3 worm cellular contexts compared by ENCODE assay signal in genomic region chrV:5032176-5032575, ce11.
TF ChIP-seq lines count a peak whose summit lies in the region.

No protein-coding gene starts in this region.

TF ChIP-seq in whole organism, L1 larva, 84 proteins besides CTCF, POLR2A, EP300 and RAD21 (continued from another document):
- no peak for TF ChIP-seq unc-62 (GFP tag; optimal IDR thresholded peaks at IDR 0.05; lab: Kevin White, UChicago)
- no peak for TF ChIP-seq fkh-10 (GFP tag; optimal IDR thresholded peaks at IDR 0.05; lab: Kevin White, UChicago)
- no peak for TF ChIP-seq F16B12.6 (tag; optimal IDR thresholded peaks at IDR 0.05; lab: Kevin White, UChicago)
- no peak for TF ChIP-seq lin-39 (tag; optimal IDR thresholded peaks at IDR 0.05; lab: Kevin White, UChicago)
- TF ChIP-seq irx-1 (tag; optimal IDR thresholded peaks at IDR 0.05; lab: Kevin White, UChicago) = no peak
- TF ChIP-seq nhr-90 (tag; optimal IDR thresholded peaks at IDR 0.05; lab: Kevin White, UChicago; ENCODE audit: poor library complexity) = no peak
- no peak for TF ChIP-seq nhr-47 (tag; optimal IDR thresholded peaks at IDR 0.05; lab: Kevin White, UChicago)
- peak; percentile 69 for TF ChIP-seq lin-14 (GFP tag; optimal IDR thresholded peaks at IDR 0.05; lab: Kevin White, UChicago)
- no peak for TF ChIP-seq grh-1 (GFP tag; IDR thresholded peaks at IDR 0.05; lab: Robert Waterston, UW)
- TF ChIP-seq lin-35 (GFP tag; optimal IDR thresholded peaks at IDR 0.05; lab: Kevin White, UChicago) = peak in 1 of 2 experiments; percentile 41
- peak; percentile 7 for TF ChIP-seq tbx-2 (tag; optimal IDR thresholded peaks at IDR 0.05; lab: Kevin White, UChicago)
- no peak for TF ChIP-seq fos-1 (tag; optimal IDR thresholded peaks at IDR 0.05; lab: Kevin White, UChicago)
- no peak for TF ChIP-seq sox-4 (tag; optimal IDR thresholded peaks at IDR 0.05; lab: Kevin White, UChicago)
- TF ChIP-seq nhr-20 (tag; optimal IDR thresholded peaks at IDR 0.05; lab: Kevin White, UChicago) = peak; percentile 42
- no peak for TF ChIP-seq nhr-12 (tag; optimal IDR thresholded peaks at IDR 0.05; lab: Kevin White, UChicago)
- no peak for TF ChIP-seq vab-15 (tag; optimal IDR thresholded peaks at IDR 0.05; lab: Kevin White, UChicago)
- peak; percentile 4 to 16 for TF ChIP-seq efl-1 (optimal IDR thresholded peaks at IDR 0.05; lab: Kevin White, UChicago)
- TF ChIP-seq efl-1 (GFP tag; optimal IDR thresholded peaks at IDR 0.05 in 1 of 2; lab: Kevin White, UChicago) = no peak
- TF ChIP-seq tlp-1 (tag; optimal IDR thresholded peaks at IDR 0.05; lab: Kevin White, UChicago) = no peak
- TF ChIP-seq dpl-1 (GFP tag; optimal IDR thresholded peaks at IDR 0.05; lab: Kevin White, UChicago) = peak in 2 of 3 experiments; percentile 14 to 27
- peak in 1 of 6 experiments; percentile 42 for TF ChIP-seq elt-3 (tag; optimal IDR thresholded peaks at IDR 0.05; lab: Kevin White, UChicago)
- no peak for TF ChIP-seq alr-1 (tag; optimal IDR thresholded peaks at IDR 0.05; lab: Kevin White, UChicago; ENCODE audit: borderline replicate concordance)
- TF ChIP-seq isw-1 (GFP tag; IDR thresholded peaks at IDR 0.05; lab: Robert Waterston, UW) = no peak
- TF ChIP-seq ces-1 (GFP tag; optimal IDR thresholded peaks at IDR 0.05; lab: Kevin White, UChicago) = no peak
- TF ChIP-seq C04F5.9 (tag; optimal IDR thresholded peaks at IDR 0.05; lab: Kevin White, UChicago) = no peak
- TF ChIP-seq nhr-71 (tag; optimal IDR thresholded peaks at IDR 0.05; lab: Kevin White, UChicago) = peak; percentile 57
- no peak for TF ChIP-seq nhr-237 (tag; optimal IDR thresholded peaks at IDR 0.05; lab: Kevin White, UChicago)
- TF ChIP-seq blmp-1 (tag; optimal IDR thresholded peaks at IDR 0.05; lab: Kevin White, UChicago) = peak; percentile 29
- no peak for TF ChIP-seq unc-98 (GFP tag; IDR thresholded peaks at IDR 0.05; lab: Robert Waterston, UW)
- no peak for TF ChIP-seq unc-86 (tag; optimal IDR thresholded peaks at IDR 0.05; lab: Kevin White, UChicago)

TF ChIP-seq in whole organism, L3 larva, 47 proteins besides CTCF, POLR2A, EP300 and RAD21 (continued from another document):
- TF ChIP-seq egl-5 (tag; optimal IDR thresholded peaks at IDR 0.05; lab: Kevin White, UChicago) (no peak), mml-1 (tag; optimal IDR thresholded peaks at IDR 0.05; lab: Kevin White, UChicago) (peak; percentile 58), pqm-1 (tag; optimal IDR thresholded peaks at IDR 0.05; lab: Kevin White, UChicago) (peak; percentile 41), unc-62 (GFP tag; optimal IDR thresholded peaks at IDR 0.05; lab: Kevin White, UChicago) (no peak), mdl-1 (tag; optimal IDR thresholded peaks at IDR 0.05; lab: Kevin White, UChicago) (peak; percentile 68), nhr-77 (tag; optimal IDR thresholded peaks at IDR 0.05; lab: Kevin White, UChicago) (no peak), tbx-2 (tag; optimal IDR thresholded peaks at IDR 0.05; lab: Kevin White, UChicago) (no peak), aly-2 (tag; optimal IDR thresholded peaks at IDR 0.05; lab: Kevin White, UChicago) (no peak), elt-1 (tag; optimal IDR thresholded peaks at IDR 0.05; lab: Kevin White, UChicago) (no peak), ztf-11 (tag; optimal IDR thresholded peaks at IDR 0.05; lab: Kevin White, UChicago) (no peak), daf-12 (tag; optimal IDR thresholded peaks at IDR 0.05; lab: Kevin White, UChicago) (no peak), nhr-43 (tag; optimal IDR thresholded peaks at IDR 0.05; lab: Kevin White, UChicago; ENCODE audit: poor library complexity, severe bottlenecking) (no peak), ZK546.5 (tag; optimal IDR thresholded peaks at IDR 0.05; lab: Kevin White, UChicago) (no peak), ceh-16 (tag; optimal IDR thresholded peaks at IDR 0.05; lab: Kevin White, UChicago) (no peak), sea-2 (GFP tag; optimal IDR thresholded peaks at IDR 0.05; lab: Kevin White, UChicago) (no peak), skn-1 (tag; optimal IDR thresholded peaks at IDR 0.05; lab: Kevin White, UChicago) (no peak), nhr-67 (tag; optimal IDR thresholded peaks at IDR 0.05; lab: Kevin White, UChicago) (no peak), lin-15B (tag; optimal IDR thresholded peaks at IDR 0.05; lab: Kevin White, UChicago) (no peak), nhr-25 (tag; optimal IDR thresholded peaks at IDR 0.05; lab: Kevin White, UChicago) (no peak), ztf-4 (tag; optimal IDR thresholded peaks at IDR 0.05; lab: Kevin White, UChicago) (no peak), lin-39 (tag; optimal IDR thresholded peaks at IDR 0.05; lab: Kevin White, UChicago) (peak; percentile 0), egl-27 (tag; optimal IDR thresholded peaks at IDR 0.05; lab: Kevin White, UChicago) (no peak), jun-1 (tag; optimal IDR thresholded peaks at IDR 0.05; lab: Kevin White, UChicago) (no peak), elt-2 (tag; optimal IDR thresholded peaks at IDR 0.05; lab: Kevin White, UChicago) (peak; percentile 48), nhr-237 (tag; optimal IDR thresholded peaks at IDR 0.05; lab: Kevin White, UChicago) (no peak), fos-1 (tag; optimal IDR thresholded peaks at IDR 0.05; lab: Kevin White, UChicago) (no peak), snpc-4 (tag; optimal IDR thresholded peaks at IDR 0.05; lab: Kevin White, UChicago) (no peak), R02D3.7 (tag; optimal IDR thresholded peaks at IDR 0.05; lab: Kevin White, UChicago) (no peak), unc-39 (tag; optimal IDR thresholded peaks at IDR 0.05; lab: Kevin White, UChicago) (no peak)

TF ChIP-seq in whole organism, L4 larva, 104 proteins besides CTCF, POLR2A, EP300 and RAD21 (continued from another document):
- TF ChIP-seq daf-16 (GFP tag; optimal IDR thresholded peaks at IDR 0.05; lab: Kevin White, UChicago) (no peak), daf-16 (tag; optimal IDR thresholded peaks at IDR 0.05; lab: Kevin White, UChicago) (peak; percentile 84), aha-1 (tag; lab: Kevin White, UChicago) (peak; percentile 39), snpc-1.2 (GFP tag; IDR thresholded peaks at IDR 0.05; lab: Robert Waterston, UW) (no peak), hif-1 (tag; optimal IDR thresholded peaks at IDR 0.05; lab: Kevin White, UChicago) (peak in 1 of 2 experiments; percentile 43), F26F4.8 (GFP tag; conservative IDR thresholded peaks at IDR 0.05; lab: Robert Waterston, UW) (no peak), mxl-3 (GFP tag; optimal IDR thresholded peaks at IDR 0.05; lab: Kevin White, UChicago) (peak; percentile 2), ztf-7 (tag; optimal IDR thresholded peaks at IDR 0.05; lab: Kevin White, UChicago) (no peak), Y48G9A.11 (GFP tag; IDR thresholded peaks at IDR 0.05; lab: Robert Waterston, UW) (no peak), nhr-6 (tag; optimal IDR thresholded peaks at IDR 0.05; lab: Kevin White, UChicago) (no peak), lin-38 (GFP tag; IDR thresholded peaks at IDR 0.05; lab: Robert Waterston, UW) (no peak), ceh-28 (tag; optimal IDR thresholded peaks at IDR 0.05; lab: Kevin White, UChicago) (no peak), ctbp-1 (GFP tag; IDR thresholded peaks at IDR 0.05; lab: Robert Waterston, UW) (no peak), ZK546.5 (tag; optimal IDR thresholded peaks at IDR 0.05; lab: Kevin White, UChicago) (no peak), mdl-1 (tag; optimal IDR thresholded peaks at IDR 0.05; lab: Kevin White, UChicago) (peak; percentile 78 to 86), madf-5 (GFP tag; IDR thresholded peaks at IDR 0.05; lab: Robert Waterston, UW) (no peak), hlh-11 (tag; optimal IDR thresholded peaks at IDR 0.05; lab: Kevin White, UChicago) (peak; percentile 65), nhr-102 (tag; optimal IDR thresholded peaks at IDR 0.05; lab: Kevin White, UChicago) (peak; percentile 42), jun-1 (tag; optimal IDR thresholded peaks at IDR 0.05; lab: Kevin White, UChicago) (no peak), T20F7.1 (GFP tag; optimal IDR thresholded peaks at IDR 0.05; lab: Kevin White, UChicago) (peak; percentile 17), arid-1 (GFP tag; conservative IDR thresholded peaks at IDR 0.05; lab: Robert Waterston, UW) (no peak), hlh-30 (tag; optimal IDR thresholded peaks at IDR 0.05; lab: Kevin White, UChicago; ENCODE audit: insufficient read depth) (peak; percentile 60)
TF ChIP-seq in whole organism, L4 larva: peak in this region for 17.
